Fruit fly (Drosophila melanogaster): ENCODE measurements around the gene CG5087.

The CG5087 gene

dm6 chr3L:9025178-9025577, 27.2 kb downstream of the CG5087 start:
- no peak for TF ChIP-seq toe (GFP tag; optimal IDR thresholded peaks at IDR 0.05)
- TF ChIP-seq ovo (GFP tag; optimal IDR thresholded peaks at IDR 0.05) = no peak
- no peak for TF ChIP-seq CG14711 (tag; optimal IDR thresholded peaks at IDR 0.05)
- TF ChIP-seq tj (GFP tag; optimal IDR thresholded peaks at IDR 0.05) = no peak
- no peak for TF ChIP-seq cic (GFP tag; optimal IDR thresholded peaks at IDR 0.05)
- no peak for TF ChIP-seq CG33017 (tag; optimal IDR thresholded peaks at IDR 0.05)
- no peak for TF ChIP-seq Mnt (GFP tag; optimal IDR thresholded peaks at IDR 0.05)
- TF ChIP-seq Clk (GFP tag; optimal IDR thresholded peaks at IDR 0.05) = no peak

dm6 chr3L:9025680-9026079, 27.7 kb downstream of the CG5087 start:
- TF ChIP-seq CG14711 (tag; optimal IDR thresholded peaks at IDR 0.05) (no peak), cnc (optimal IDR thresholded peaks at IDR 0.05) (no peak), CG11617 (GFP tag; optimal IDR thresholded peaks at IDR 0.05) (no peak), CG7045 (GFP tag; optimal IDR thresholded peaks at IDR 0.05) (no peak), Hr96 (GFP tag; optimal IDR thresholded peaks at IDR 0.05) (no peak), ovo (GFP tag; optimal IDR thresholded peaks at IDR 0.05) (no peak), CG7101 (tag; optimal IDR thresholded peaks at IDR 0.05) (no peak), bab1 (GFP tag; optimal IDR thresholded peaks at IDR 0.05) (no peak), Mnt (GFP tag; optimal IDR thresholded peaks at IDR 0.05) (no peak), toe (GFP tag; optimal IDR thresholded peaks at IDR 0.05) (no peak), CG12768 (GFP tag; optimal IDR thresholded peaks at IDR 0.05) (no peak)

dm6 chr3L:9026568-9026967, 28.6 kb downstream of the CG5087 start:
- TF ChIP-seq CG12768 (GFP tag; optimal IDR thresholded peaks at IDR 0.05) (no peak), CG5204 (GFP tag; optimal IDR thresholded peaks at IDR 0.05) (no peak), bab1 (GFP tag; optimal IDR thresholded peaks at IDR 0.05) (no peak), kay (GFP tag; ENCODE audit: borderline replicate concordance) (no peak), CG14711 (tag; optimal IDR thresholded peaks at IDR 0.05) (no peak), CG7045 (GFP tag; optimal IDR thresholded peaks at IDR 0.05) (no peak), CG33017 (tag; optimal IDR thresholded peaks at IDR 0.05) (no peak), cnc (optimal IDR thresholded peaks at IDR 0.05) (no peak), Crg-1 (GFP tag; optimal IDR thresholded peaks at IDR 0.05) (no peak), ovo (GFP tag; optimal IDR thresholded peaks at IDR 0.05) (no peak), CG11617 (GFP tag; optimal IDR thresholded peaks at IDR 0.05) (no peak), Hr96 (GFP tag; optimal IDR thresholded peaks at IDR 0.05) (no peak), Clk (GFP tag; optimal IDR thresholded peaks at IDR 0.05) (no peak), pad (GFP tag; optimal IDR thresholded peaks at IDR 0.05) (no peak), Mnt (GFP tag; optimal IDR thresholded peaks at IDR 0.05) (no peak), cic (GFP tag; optimal IDR thresholded peaks at IDR 0.05) (no peak), toe (GFP tag; optimal IDR thresholded peaks at IDR 0.05) (no peak), CG1620 (GFP tag; optimal IDR thresholded peaks at IDR 0.05) (no peak), tj (GFP tag; optimal IDR thresholded peaks at IDR 0.05) (no peak), CG7101 (tag; optimal IDR thresholded peaks at IDR 0.05) (no peak)

dm6 chr3L:9027122-9027696, 29.2 kb downstream of the CG5087 start:
- TF ChIP-seq Hr96 (GFP tag; optimal IDR thresholded peaks at IDR 0.05) (no peak), CG33017 (tag; optimal IDR thresholded peaks at IDR 0.05) (no peak), Clk (GFP tag; optimal IDR thresholded peaks at IDR 0.05) (no peak), CG11617 (GFP tag; optimal IDR thresholded peaks at IDR 0.05) (no peak), Crg-1 (GFP tag; optimal IDR thresholded peaks at IDR 0.05) (no peak), toe (GFP tag; optimal IDR thresholded peaks at IDR 0.05) (no peak), CG7101 (tag; optimal IDR thresholded peaks at IDR 0.05) (no peak), ovo (GFP tag; optimal IDR thresholded peaks at IDR 0.05) (no peak), tj (GFP tag; optimal IDR thresholded peaks at IDR 0.05) (no peak), CG14711 (tag; optimal IDR thresholded peaks at IDR 0.05) (no peak), kay (GFP tag; ENCODE audit: borderline replicate concordance) (no peak), cic (GFP tag; optimal IDR thresholded peaks at IDR 0.05) (no peak)

dm6 chr3L:9028057-9028456, 30.1 kb downstream of the CG5087 start:
- no peak for TF ChIP-seq CG12768 (GFP tag; optimal IDR thresholded peaks at IDR 0.05)
- TF ChIP-seq CG11617 (GFP tag; optimal IDR thresholded peaks at IDR 0.05) = no peak
- TF ChIP-seq CG7045 (GFP tag; optimal IDR thresholded peaks at IDR 0.05) = no peak
- no peak for TF ChIP-seq CG33017 (tag; optimal IDR thresholded peaks at IDR 0.05)
- no peak for TF ChIP-seq kay (GFP tag; ENCODE audit: borderline replicate concordance)
- TF ChIP-seq cnc (optimal IDR thresholded peaks at IDR 0.05) = no peak
- no peak for TF ChIP-seq ovo (GFP tag; optimal IDR thresholded peaks at IDR 0.05)
- no peak for TF ChIP-seq pad (GFP tag; optimal IDR thresholded peaks at IDR 0.05)
- TF ChIP-seq CG5204 (GFP tag; optimal IDR thresholded peaks at IDR 0.05) = no peak
- TF ChIP-seq CG1620 (GFP tag; optimal IDR thresholded peaks at IDR 0.05) = no peak
- TF ChIP-seq Crg-1 (GFP tag; optimal IDR thresholded peaks at IDR 0.05) = no peak

dm6 chr3L:9029183-9029789, 31.3 kb downstream of the CG5087 start:
- TF ChIP-seq toe (GFP tag; optimal IDR thresholded peaks at IDR 0.05) (no peak), CG5204 (GFP tag; optimal IDR thresholded peaks at IDR 0.05) (no peak), Mnt (GFP tag; optimal IDR thresholded peaks at IDR 0.05) (no peak), CG33017 (tag; optimal IDR thresholded peaks at IDR 0.05) (no peak), CG14711 (tag; optimal IDR thresholded peaks at IDR 0.05) (no peak), CG7101 (tag; optimal IDR thresholded peaks at IDR 0.05) (no peak)

dm6 chr3L:9032871-9033270, 34.9 kb downstream of the CG5087 start:
- TF ChIP-seq cnc (optimal IDR thresholded peaks at IDR 0.05) = no peak
- TF ChIP-seq bab1 (GFP tag; optimal IDR thresholded peaks at IDR 0.05) = no peak
- no peak for TF ChIP-seq pad (GFP tag; optimal IDR thresholded peaks at IDR 0.05)
- no peak for TF ChIP-seq ovo (GFP tag; optimal IDR thresholded peaks at IDR 0.05)
- TF ChIP-seq toe (GFP tag; optimal IDR thresholded peaks at IDR 0.05) = no peak
- TF ChIP-seq kay (GFP tag; ENCODE audit: borderline replicate concordance) = no peak
- TF ChIP-seq Crg-1 (GFP tag; optimal IDR thresholded peaks at IDR 0.05) = no peak
- no peak for TF ChIP-seq Mnt (GFP tag; optimal IDR thresholded peaks at IDR 0.05)
- no peak for TF ChIP-seq CG11617 (GFP tag; optimal IDR thresholded peaks at IDR 0.05)
- no peak for TF ChIP-seq CG33017 (tag; optimal IDR thresholded peaks at IDR 0.05)
- no peak for TF ChIP-seq CG7101 (tag; optimal IDR thresholded peaks at IDR 0.05)
- TF ChIP-seq CG7045 (GFP tag; optimal IDR thresholded peaks at IDR 0.05) = no peak
- TF ChIP-seq CG5204 (GFP tag; optimal IDR thresholded peaks at IDR 0.05) = no peak
- TF ChIP-seq cic (GFP tag; optimal IDR thresholded peaks at IDR 0.05) = no peak
- TF ChIP-seq Hr96 (GFP tag; optimal IDR thresholded peaks at IDR 0.05) = no peak
- no peak for TF ChIP-seq Clk (GFP tag; optimal IDR thresholded peaks at IDR 0.05)
- TF ChIP-seq CG1620 (GFP tag; optimal IDR thresholded peaks at IDR 0.05) = no peak
- TF ChIP-seq CG14711 (tag; optimal IDR thresholded peaks at IDR 0.05) = no peak
